Fruit fly (Drosophila melanogaster) whole organism, prepupa: ENCODE data around the gene Hs6st.

ENCODE experiments used
- Blimp-1 ChIP-seq: fragments of 200-800 bp; sonication (Bioruptor generic); optimal IDR thresholded peaks from 3 replicates; lab custom pipeline; 2017; ENCODE audit warnings: missing biosample characterization, missing genetic modification characterization, mild to moderate bottlenecking, moderate library complexity, missing genetic modification reagents
- CG10631 ChIP-seq: fragments of 200-800 bp; sonication (Bioruptor generic); optimal IDR thresholded peaks from 2 replicates; lab custom pipeline; 2016; ENCODE audit warnings: missing biosample characterization, missing genetic modification characterization
- CG10669 ChIP-seq: fragments of 200-800 bp; sonication (Bioruptor generic); optimal IDR thresholded peaks from 3 replicates; lab custom pipeline; 2018; ENCODE audit warnings: missing biosample characterization, mild to moderate bottlenecking, missing genetic modification characterization, moderate library complexity
- CG11902 ChIP-seq: fragments of 200-800 bp; sonication (Bioruptor generic); optimal IDR thresholded peaks from 3 replicates; lab custom pipeline; 2016; ENCODE audit warnings: missing biosample characterization, missing genetic modification characterization
- CG15336 ChIP-seq: fragments of 200-800 bp; sonication (Bioruptor generic); IDR thresholded peaks from 2 replicates; pipeline ENCODE4 v1.3.6; 2022; ENCODE audit warnings: missing biosample characterization, missing genetic modification characterization
- CG1621 ChIP-seq: fragments of 200-800 bp; sonication (Bioruptor generic); optimal IDR thresholded peaks from 3 replicates; lab custom pipeline; 2018; ENCODE audit warnings: missing biosample characterization, mild to moderate bottlenecking, missing genetic modification characterization
- CG16779 ChIP-seq: fragments of 200-800 bp; sonication (Bioruptor generic); optimal IDR thresholded peaks from 3 replicates; lab custom pipeline; 2017; ENCODE audit warnings: missing biosample characterization, mild to moderate bottlenecking, missing genetic modification characterization
- CG3032 ChIP-seq: fragments of 200-800 bp; optimal IDR thresholded peaks from 2 replicates; lab custom pipeline; 2019; ENCODE audit warnings: missing biosample characterization, mild to moderate bottlenecking, missing genetic modification characterization, moderate library complexity
- CG31627 ChIP-seq: fragments of 200-800 bp; sonication (Bioruptor generic); optimal IDR thresholded peaks from 3 replicates; lab custom pipeline; 2016; ENCODE audit warnings: missing biosample characterization, missing genetic modification characterization
- CG32006 ChIP-seq: fragments of 200-800 bp; sonication (Bioruptor generic); optimal IDR thresholded peaks from 3 replicates; lab custom pipeline; 2017; ENCODE audit warnings: missing biosample characterization, mild to moderate bottlenecking, missing genetic modification characterization
- CG34406 ChIP-seq: fragments of 200-800 bp; sonication (Bioruptor generic); optimal IDR thresholded peaks from 3 replicates; lab custom pipeline; 2016; ENCODE audit warnings: missing biosample characterization, missing genetic modification characterization
- CG3919 ChIP-seq: fragments of 200-800 bp; sonication (Bioruptor generic); optimal IDR thresholded peaks from 3 replicates; lab custom pipeline; 2016; ENCODE audit warnings: missing biosample characterization, missing genetic modification characterization
- CG4318 ChIP-seq: fragments of 200-800 bp; sonication (Bioruptor generic); optimal IDR thresholded peaks from 3 replicates; lab custom pipeline; 2017; ENCODE audit warnings: missing biosample characterization, mild to moderate bottlenecking, missing genetic modification characterization
- CG6163 ChIP-seq: fragments of 200-800 bp; sonication (Bioruptor generic); IDR thresholded peaks from 3 replicates; pipeline ENCODE4 v1.3.6; 2022; ENCODE audit warnings: missing biosample characterization, missing genetic modification characterization
- CG6276 ChIP-seq: fragments of 200-800 bp; sonication (Bioruptor generic); optimal IDR thresholded peaks from 2 replicates; lab custom pipeline; 2017; ENCODE audit warnings: missing biosample characterization, mild to moderate bottlenecking, missing genetic modification characterization
- CG6808 ChIP-seq: fragments of 200-800 bp; sonication (Bioruptor generic); optimal IDR thresholded peaks from 3 replicates; lab custom pipeline; 2017; ENCODE audit warnings: missing biosample characterization, missing genetic modification characterization, mild to moderate bottlenecking, moderate library complexity, missing genetic modification reagents
- CG6854 ChIP-seq: fragments of 200-800 bp; sonication (Bioruptor generic); optimal IDR thresholded peaks from 2 replicates; lab custom pipeline; 2017; ENCODE audit warnings: missing biosample characterization, mild to moderate bottlenecking, missing genetic modification characterization
- CG8119 ChIP-seq: fragments of 200-800 bp; sonication (Bioruptor generic); IDR thresholded peaks from 3 replicates; pipeline ENCODE4 v1.3.6; 2022; ENCODE audit warnings: missing biosample characterization, missing genetic modification characterization
- CG8319 ChIP-seq: fragments of 200-800 bp; sonication (Bioruptor generic); optimal IDR thresholded peaks from 3 replicates; lab custom pipeline; 2016; ENCODE audit warnings: missing biosample characterization, missing genetic modification characterization
- CG8632 ChIP-seq: fragments of 200-800 bp; sonication (Bioruptor generic); optimal IDR thresholded peaks from 3 replicates; lab custom pipeline; 2016; ENCODE audit warnings: missing biosample characterization, missing genetic modification characterization
- Eip75B ChIP-seq: fragments of 200-800 bp; sonication (Bioruptor generic); optimal IDR thresholded peaks from 3 replicates; lab custom pipeline; 2016; ENCODE audit warnings: missing biosample characterization, missing genetic modification characterization
- Eip78C ChIP-seq: fragments of 200-800 bp; sonication (Bioruptor generic); peaks from one replicate; lab custom pipeline; 2016; ENCODE audit warnings: missing biosample characterization, missing genetic modification characterization
- Eip93F ChIP-seq: fragments of 200-800 bp; sonication (Bioruptor generic); optimal IDR thresholded peaks from 2 replicates; lab custom pipeline; 2016; ENCODE audit warnings: missing biosample characterization, mild to moderate bottlenecking, missing genetic modification characterization
- Ets21C ChIP-seq: fragments of 200-800 bp; sonication (Bioruptor generic); optimal IDR thresholded peaks from 3 replicates; lab custom pipeline; 2016; ENCODE audit warnings: missing biosample characterization, missing genetic modification characterization
- Ets96B ChIP-seq: fragments of 200-800 bp; optimal IDR thresholded peaks from 2 replicates; lab custom pipeline; 2019; ENCODE audit warnings: missing biosample characterization, mild to moderate bottlenecking, missing genetic modification characterization, moderate library complexity
- Gug ChIP-seq: fragments of 200-800 bp; sonication (Bioruptor generic); IDR thresholded peaks from 2 replicates; pipeline ENCODE4 v1.3.6; 2022; ENCODE audit warnings: missing biosample characterization, missing genetic modification characterization
- Hr39 ChIP-seq: fragments of 200-800 bp; sonication (Bioruptor generic); optimal IDR thresholded peaks from 2 replicates; lab custom pipeline; 2016; ENCODE audit warnings: missing biosample characterization, missing genetic modification characterization
- Hr4 ChIP-seq: fragments of 200-800 bp; sonication (Bioruptor generic); optimal IDR thresholded peaks from 3 replicates; lab custom pipeline; 2016; ENCODE audit warnings: missing biosample characterization, missing genetic modification characterization
- Lpt ChIP-seq: fragments of 200-800 bp; sonication (Bioruptor generic); optimal IDR thresholded peaks from 3 replicates; lab custom pipeline; 2016; ENCODE audit warnings: missing biosample characterization, missing genetic modification characterization
- Met ChIP-seq: fragments of 200-800 bp; sonication (Bioruptor generic); optimal IDR thresholded peaks from 3 replicates; lab custom pipeline; 2016; ENCODE audit warnings: missing biosample characterization, missing genetic modification characterization
- Smox ChIP-seq: fragments of 200-800 bp; sonication (Bioruptor generic); optimal IDR thresholded peaks from 3 replicates; lab custom pipeline; 2016; ENCODE audit warnings: missing biosample characterization, missing genetic modification characterization
- Sox102F ChIP-seq: fragments of 200-800 bp; sonication (Bioruptor generic); optimal IDR thresholded peaks from 2 replicates; lab custom pipeline; 2016; ENCODE audit warnings: missing biosample characterization, mild to moderate bottlenecking, missing genetic modification characterization
- Sox14 ChIP-seq: fragments of 200-800 bp; sonication (Bioruptor generic); optimal IDR thresholded peaks from 3 replicates; lab custom pipeline; 2016; ENCODE audit warnings: missing biosample characterization, missing genetic modification characterization
- Sox15 ChIP-seq: fragments of 200-800 bp; sonication (Bioruptor generic); optimal IDR thresholded peaks from 3 replicates; lab custom pipeline; 2016; ENCODE audit warnings: missing biosample characterization, missing genetic modification characterization
- achi ChIP-seq: fragments of 200-800 bp; sonication (Bioruptor generic); optimal IDR thresholded peaks from 3 replicates; lab custom pipeline; 2016; ENCODE audit warnings: missing biosample characterization, missing genetic modification characterization
- cyc ChIP-seq: fragments of 200-800 bp; sonication (Bioruptor generic); optimal IDR thresholded peaks from 3 replicates; lab custom pipeline; 2016; ENCODE audit warnings: missing biosample characterization, missing genetic modification characterization
- dac ChIP-seq: fragments of 200-800 bp; sonication (Bioruptor generic); optimal IDR thresholded peaks from 2 replicates; lab custom pipeline; 2017; ENCODE audit warnings: missing biosample characterization, mild to moderate bottlenecking, missing genetic modification characterization
- dsx ChIP-seq: fragments of 200-800 bp; optimal IDR thresholded peaks from 3 replicates; lab custom pipeline; 2019; ENCODE audit warnings: missing biosample characterization, mild to moderate bottlenecking, missing genetic modification characterization, moderate library complexity; ENCODE audit not compliant: poor library complexity, severe bottlenecking
- eg ChIP-seq: fragments of 200-800 bp; sonication (Bioruptor generic); IDR thresholded peaks from 3 replicates; pipeline ENCODE4 v1.3.6; 2022; ENCODE audit warnings: missing biosample characterization, missing genetic modification characterization
- esn ChIP-seq: fragments of 200-800 bp; sonication (Bioruptor generic); optimal IDR thresholded peaks from 2 replicates; lab custom pipeline; 2016; ENCODE audit warnings: missing biosample characterization, mild to moderate bottlenecking, missing genetic modification characterization, moderate library complexity
- fd85E ChIP-seq: fragments of 200-800 bp; sonication (Bioruptor generic); optimal IDR thresholded peaks from 3 replicates; lab custom pipeline; 2016; ENCODE audit warnings: missing biosample characterization, missing genetic modification characterization
- fkh ChIP-seq: fragments of 200-800 bp; sonication (Bioruptor generic); optimal IDR thresholded peaks from 3 replicates; lab custom pipeline; 2017; ENCODE audit warnings: missing biosample characterization, mild to moderate bottlenecking, missing genetic modification characterization, moderate library complexity
- net ChIP-seq: fragments of 200-800 bp; sonication (Bioruptor generic); optimal IDR thresholded peaks from 3 replicates; lab custom pipeline; 2016; ENCODE audit warnings: missing biosample characterization, missing genetic modification characterization
- pdm3 ChIP-seq: fragments of 200-800 bp; sonication (Bioruptor generic); optimal IDR thresholded peaks from 3 replicates; lab custom pipeline; 2016; ENCODE audit warnings: missing biosample characterization, missing genetic modification characterization
- salr ChIP-seq, 2 experiments: fragments of 200-800 bp; sonication (Bioruptor generic); optimal IDR thresholded peaks; 3 replicates each; lab custom pipeline; 2016 to 2018; ENCODE audit warnings: missing biosample characterization in 2 of 2, missing genetic modification characterization in 2 of 2, mild to moderate bottlenecking in 1 of 2
- ss ChIP-seq, 2 experiments: fragments of 200-800 bp; sonication (Bioruptor generic); optimal IDR thresholded peaks; 2 replicates in 1 of 2; 3 replicates in 1 of 2; lab custom pipeline; 2017 to 2018; ENCODE audit warnings: mild to moderate bottlenecking in 2 of 2, missing biosample characterization in 2 of 2, missing genetic modification characterization in 2 of 2, moderate library complexity in 1 of 2
- svp ChIP-seq: fragments of 200-800 bp; sonication (Bioruptor generic); peaks from one replicate; lab custom pipeline; 2016; ENCODE audit warnings: missing biosample characterization, missing genetic modification characterization
- topi ChIP-seq: fragments of 200-800 bp; sonication (Bioruptor generic); optimal IDR thresholded peaks from 3 replicates; lab custom pipeline; 2016; ENCODE audit warnings: missing biosample characterization, missing genetic modification characterization
- vri ChIP-seq: fragments of 200-800 bp; sonication (Bioruptor generic); optimal IDR thresholded peaks from 3 replicates; lab custom pipeline; 2016; ENCODE audit warnings: missing biosample characterization, mild to moderate bottlenecking, missing genetic modification characterization

Gene Hs6st

DNA sequence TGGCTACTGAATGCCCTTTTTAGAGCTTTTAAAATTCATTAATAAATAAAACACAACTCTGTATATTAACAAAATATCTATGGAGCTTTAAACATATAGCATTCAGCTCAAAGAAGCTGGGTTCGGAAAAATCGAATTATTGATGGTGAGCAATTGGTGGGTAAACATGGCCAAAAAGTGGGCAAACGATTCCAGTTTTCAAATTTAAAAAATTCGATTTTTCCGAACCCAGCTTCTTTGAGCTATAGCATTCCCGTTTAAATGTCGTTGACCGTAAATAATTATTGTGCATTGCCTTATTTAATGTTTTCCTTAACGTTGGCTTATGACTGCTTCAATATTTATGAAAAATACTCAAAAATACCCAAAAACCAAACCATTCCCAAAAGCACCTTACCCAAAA, 6.7 kb downstream of the Hs6st start (continued):
- TF ChIP-seq vri (GFP tag; lab: Kevin White, UChicago) (no peak), eg (no peak), CG15336 (no peak), svp (GFP tag; lab: Kevin White, UChicago) (peak; percentile 79), CG10669 (GFP tag; lab: Kevin White, UChicago) (peak; percentile 30), CG8119 (0 out of 3 replicates have a peak, but pooled peaks have one; percentile 14), dsx (GFP tag; lab: Kevin White, UChicago) (no peak)

DNA sequence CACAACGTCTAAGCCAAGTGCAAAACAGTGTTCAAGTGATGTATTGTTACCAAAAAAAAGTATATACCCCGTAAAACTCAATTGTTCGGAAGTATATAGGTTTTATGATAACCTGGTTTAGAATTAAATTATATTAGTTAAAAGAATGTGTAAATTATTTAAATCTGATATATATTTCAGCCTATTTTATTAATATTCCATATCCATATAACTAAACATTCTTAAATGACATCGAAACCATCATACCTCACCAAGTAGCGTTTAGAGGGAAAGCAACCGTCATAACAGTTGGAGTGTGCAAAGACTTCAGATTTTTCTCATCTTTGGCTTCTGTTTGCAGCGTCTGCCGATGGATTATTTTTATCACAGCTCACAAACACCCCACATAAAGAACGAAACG, 8.8 kb downstream of the Hs6st start:
- TF ChIP-seq Hr39 (GFP tag; lab: Kevin White, UChicago) (peak; percentile 60), CG6854 (GFP tag; lab: Kevin White, UChicago) (peak; percentile 17), dsx (GFP tag; lab: Kevin White, UChicago) (peak; percentile 83), Gug (peak; percentile 73; the same call in 1 of the 2 replicates), CG10631 (GFP tag; lab: Kevin White, UChicago) (peak; percentile 87), CG3919 (peak; percentile 82), achi (GFP tag; lab: Kevin White, UChicago) (peak; percentile 85), esn (peak; percentile 83), salr (GFP tag; optimal IDR thresholded peaks at IDR 0.05; lab: Kevin White, UChicago) (peak; percentile 16 to 81), fkh (no peak), Met (peak; percentile 73), fd85E (no peak), CG34406 (GFP tag; lab: Kevin White, UChicago) (peak; percentile 82), topi (GFP tag; lab: Kevin White, UChicago) (peak; percentile 67), CG6163 (GFP tag; lab: Robert Waterston, UW) (peak; percentile 80), Eip78C (GFP tag; lab: Kevin White, UChicago) (peak; percentile 93), CG8632 (GFP tag; lab: Kevin White, UChicago) (peak; percentile 79), Hr4 (GFP tag; lab: Kevin White, UChicago) (peak; percentile 74), CG8319 (GFP tag; lab: Kevin White, UChicago) (peak; percentile 10), Blimp-1 (GFP tag; lab: Kevin White, UChicago) (peak; percentile 44), ss (GFP tag; optimal IDR thresholded peaks at IDR 0.05; lab: Kevin White, UChicago) (peak; percentile 20 to 54), Eip93F (GFP tag; lab: Kevin White, UChicago) (no peak), Ets21C (peak; percentile 33), Sox14 (peak; percentile 56), Smox (GFP tag; lab: Kevin White, UChicago) (peak; percentile 73), Eip75B (peak; percentile 58), pdm3 (GFP tag; lab: Kevin White, UChicago) (peak; percentile 76), CG15336 (peak; percentile 86), CG3032 (tag; lab: Kevin White, UChicago) (peak; percentile 83), cyc (GFP tag; lab: Kevin White, UChicago) (peak; percentile 63), Lpt (GFP tag; lab: Kevin White, UChicago) (peak; percentile 78), CG4318 (peak; percentile 64), net (peak; percentile 80), Sox15 (GFP tag; lab: Kevin White, UChicago) (peak; percentile 50), CG31627 (peak; percentile 55), CG1621 (peak; percentile 56), dac (GFP tag; lab: Kevin White, UChicago) (peak; percentile 32), eg (peak; percentile 88), CG8119 (peak; percentile 92), CG6808 (GFP tag; lab: Kevin White, UChicago) (peak; percentile 73), CG32006 (GFP tag; lab: Kevin White, UChicago) (peak; percentile 87), CG16779 (tag; lab: Kevin White, UChicago) (peak; percentile 46), svp (GFP tag; lab: Kevin White, UChicago) (peak; percentile 72), Sox102F (GFP tag; lab: Kevin White, UChicago) (peak; percentile 72), CG11902 (GFP tag; lab: Kevin White, UChicago) (peak; percentile 60), CG6276 (peak; percentile 40), Ets96B (tag; lab: Kevin White, UChicago) (peak; percentile 85)
